Worm (Caenorhabditis elegans): Measurements from ENCODE around the gene ZK632.11.

Gene ZK632.11

ce11 chrIII:9832569-9832968 lies 4.9 kb downstream of the ZK632.11 start:
- TF ChIP-seq nhr-6 (tag; optimal IDR thresholded peaks at IDR 0.05) (no peak), ceh-82 (tag; optimal IDR thresholded peaks at IDR 0.05) (no peak), nhr-129 (tag; optimal IDR thresholded peaks at IDR 0.05) (no peak), R02D3.7 (tag; optimal IDR thresholded peaks at IDR 0.05) (no peak), elt-1 (tag; optimal IDR thresholded peaks at IDR 0.05) (no peak), mab-5 (tag; optimal IDR thresholded peaks at IDR 0.05) (no peak), snpc-4 (tag; optimal IDR thresholded peaks at IDR 0.05) (no peak), dmd-4 (tag; optimal IDR thresholded peaks at IDR 0.05) (no peak), nhr-77 (tag; optimal IDR thresholded peaks at IDR 0.05) (no peak), nhr-237 (tag; optimal IDR thresholded peaks at IDR 0.05) (no peak), alr-1 (tag; optimal IDR thresholded peaks at IDR 0.05) (no peak), nhr-12 (tag; optimal IDR thresholded peaks at IDR 0.05) (no peak)

- no peak for TF ChIP-seq nhr-77 (tag; optimal IDR thresholded peaks at IDR 0.05)
- no peak for TF ChIP-seq sma-9 (GFP tag; optimal IDR thresholded peaks at IDR 0.05)
- no peak for TF ChIP-seq sma-9 (tag; optimal IDR thresholded peaks at IDR 0.05)
- TF ChIP-seq fos-1 (tag; optimal IDR thresholded peaks at IDR 0.05) = no peak
- TF ChIP-seq dmd-4 (tag; optimal IDR thresholded peaks at IDR 0.05) = no peak
- no peak for TF ChIP-seq unc-55 (GFP tag; optimal IDR thresholded peaks at IDR 0.05)
- TF ChIP-seq sma-3 (GFP tag; optimal IDR thresholded peaks at IDR 0.05) = no peak
- no peak for TF ChIP-seq nhr-129 (tag; optimal IDR thresholded peaks at IDR 0.05)
- no peak for TF ChIP-seq mdl-1 (tag; optimal IDR thresholded peaks at IDR 0.05)
- no peak for TF ChIP-seq R02D3.7 (tag; optimal IDR thresholded peaks at IDR 0.05)
- no peak for TF ChIP-seq gmeb-1 (tag; optimal IDR thresholded peaks at IDR 0.05)
- no peak for TF ChIP-seq ztf-11 (tag; optimal IDR thresholded peaks at IDR 0.05)
- no peak for TF ChIP-seq nhr-237 (tag; optimal IDR thresholded peaks at IDR 0.05)
- no peak for TF ChIP-seq unc-62 (GFP tag; optimal IDR thresholded peaks at IDR 0.05)
- no peak for TF ChIP-seq zag-1 (tag; optimal IDR thresholded peaks at IDR 0.05)
- no peak for TF ChIP-seq ceh-82 (tag; optimal IDR thresholded peaks at IDR 0.05)
- TF ChIP-seq peb-1 (tag; optimal IDR thresholded peaks at IDR 0.05) = no peak
- no peak for TF ChIP-seq nhr-6 (tag; optimal IDR thresholded peaks at IDR 0.05)
Measured at ce11 chrIII:9834888-9835287, 7.2 kb downstream of the ZK632.11 start, which contains the start of gene K11H3.8. TSS of gene K11H3.8 (plus strand) at chrIII:9835188.

ce11 chrIII:9843715-9844114 lies 16.0 kb downstream of the ZK632.11 start, which contains the start of gene K11H3.5:
TSS of gene K11H3.5 (plus strand) at chrIII:9843768.
- TF ChIP-seq elt-3 (tag; optimal IDR thresholded peaks at IDR 0.05) (no peak), nhr-77 (tag; optimal IDR thresholded peaks at IDR 0.05) (no peak), nhr-23 (tag; optimal IDR thresholded peaks at IDR 0.05) (no peak), alr-1 (tag; optimal IDR thresholded peaks at IDR 0.05) (no peak), dmd-4 (tag; optimal IDR thresholded peaks at IDR 0.05) (no peak), mbf-1 (tag; optimal IDR thresholded peaks at IDR 0.05) (no peak), aly-2 (tag; optimal IDR thresholded peaks at IDR 0.05) (no peak), ZK546.5 (tag; optimal IDR thresholded peaks at IDR 0.05) (no peak)

ce11 chrIII:9846093-9846492 lies 18.4 kb downstream of the ZK632.11 start, which contains the start of gene K11H3.2:
TSS of gene K11H3.2 (plus strand) at chrIII:9846393.
- TF ChIP-seq gmeb-1 (tag; optimal IDR thresholded peaks at IDR 0.05) = no peak
- TF ChIP-seq sem-4 (tag; optimal IDR thresholded peaks at IDR 0.05) = no peak
- no peak for TF ChIP-seq lsy-2 (tag; optimal IDR thresholded peaks at IDR 0.05)

- TF ChIP-seq sma-9 (GFP tag; optimal IDR thresholded peaks at IDR 0.05) = no peak
- TF ChIP-seq sma-9 (tag; optimal IDR thresholded peaks at IDR 0.05) = no peak
- no peak for TF ChIP-seq skn-1 (tag; optimal IDR thresholded peaks at IDR 0.05)
- TF ChIP-seq lin-13 (GFP tag; optimal IDR thresholded peaks at IDR 0.05) = peak; percentile 24
- TF ChIP-seq zag-1 (tag; optimal IDR thresholded peaks at IDR 0.05) = no peak
- no peak for TF ChIP-seq elt-1 (tag; optimal IDR thresholded peaks at IDR 0.05)
- no peak for TF ChIP-seq snpc-4 (tag; optimal IDR thresholded peaks at IDR 0.05)
- TF ChIP-seq ztf-11 (tag; optimal IDR thresholded peaks at IDR 0.05) = no peak
- TF ChIP-seq C34F6.9 (tag; optimal IDR thresholded peaks at IDR 0.05) = peak; percentile 72
- no peak for TF ChIP-seq nhr-10 (tag; optimal IDR thresholded peaks at IDR 0.05)
- no peak for TF ChIP-seq aly-2 (tag; optimal IDR thresholded peaks at IDR 0.05)
- TF ChIP-seq lin-11 (tag; optimal IDR thresholded peaks at IDR 0.05) = no peak
- TF ChIP-seq gmeb-1 (tag; optimal IDR thresholded peaks at IDR 0.05) = no peak
- no peak for TF ChIP-seq egl-27 (tag; optimal IDR thresholded peaks at IDR 0.05)
- TF ChIP-seq unc-55 (GFP tag; optimal IDR thresholded peaks at IDR 0.05) = peak; percentile 73
- TF ChIP-seq unc-62 (GFP tag; optimal IDR thresholded peaks at IDR 0.05) = no peak
- TF ChIP-seq F13H6.1 (tag; optimal IDR thresholded peaks at IDR 0.05) = no peak
- no peak for TF ChIP-seq mab-5 (tag; optimal IDR thresholded peaks at IDR 0.05)
- TF ChIP-seq nhr-237 (tag; optimal IDR thresholded peaks at IDR 0.05) = no peak
- TF ChIP-seq nhr-129 (tag; optimal IDR thresholded peaks at IDR 0.05) = peak; percentile 33
- peak in 1 of 2 experiments; percentile 67 for TF ChIP-seq lsy-2 (tag; optimal IDR thresholded peaks at IDR 0.05)
- TF ChIP-seq Y55F3AM.14 (GFP tag; optimal IDR thresholded peaks at IDR 0.05) = no peak
- TF ChIP-seq sma-3 (GFP tag; optimal IDR thresholded peaks at IDR 0.05) = no peak
- no peak for TF ChIP-seq nhr-77 (tag; optimal IDR thresholded peaks at IDR 0.05)
- TF ChIP-seq elt-3 (tag; optimal IDR thresholded peaks at IDR 0.05) = no peak
- no peak for TF ChIP-seq alr-1 (tag; optimal IDR thresholded peaks at IDR 0.05)
- no peak for TF ChIP-seq nhr-12 (tag; optimal IDR thresholded peaks at IDR 0.05)
- TF ChIP-seq blmp-1 (tag; optimal IDR thresholded peaks at IDR 0.05; ENCODE audit: insufficient read depth) = no peak
- no peak for TF ChIP-seq ceh-16 (tag; optimal IDR thresholded peaks at IDR 0.05)
- TF ChIP-seq sem-4 (tag; optimal IDR thresholded peaks at IDR 0.05) = peak; percentile 14
- TF ChIP-seq ztf-4 (tag; optimal IDR thresholded peaks at IDR 0.05) = no peak
- no peak for TF ChIP-seq unc-39 (tag; optimal IDR thresholded peaks at IDR 0.05)
- TF ChIP-seq fos-1 (tag; optimal IDR thresholded peaks at IDR 0.05) = peak; percentile 27
- no peak for TF ChIP-seq nhr-23 (tag; optimal IDR thresholded peaks at IDR 0.05)
Measured at ce11 chrIII:9848083-9848482, 20.4 kb downstream of the ZK632.11 start, which contains the start of gene mrpl-36. TSS of gene mrpl-36 (minus strand) at chrIII:9848116.
